Worm (Caenorhabditis elegans) whole organism, L2 larva: ENCODE data around the gene ZK666.15.

Experiments
- ZK546.5 ChIP-seq: sonication (generic microtip); optimal IDR thresholded peaks from 2 replicates; lab custom pipeline; 2017; ENCODE audit warnings: missing biosample characterization, missing genetic modification characterization
- ama-1 ChIP-seq: fragments of 150-350 bp; optimal IDR thresholded peaks from 2 replicates; lab custom pipeline; 2018; ENCODE audit warnings: inconsistent platforms
- lsy-2 ChIP-seq, 2 experiments: fragments of 150-350 bp in 1 of 2; sonication (generic microtip) in 1 of 2; optimal IDR thresholded peaks; 2 replicates each; lab custom pipeline; 2014 to 2017; ENCODE audit warnings: missing biosample characterization in 2 of 2, missing genetic modification characterization in 2 of 2
- mdl-1 ChIP-seq, 2 experiments: fragments of 150-350 bp in 1 of 2; sonication (generic microtip) in 1 of 2; optimal IDR thresholded peaks; 2 replicates each; lab custom pipeline; 2017; ENCODE audit warnings: missing biosample characterization in 2 of 2, missing genetic modification characterization in 2 of 2
- nhr-10 ChIP-seq: sonication (generic microtip); optimal IDR thresholded peaks from 2 replicates; lab custom pipeline; 2017; ENCODE audit warnings: missing biosample characterization, missing genetic modification characterization
- nhr-23 ChIP-seq: fragments of 150-350 bp; optimal IDR thresholded peaks from 2 replicates; lab custom pipeline; 2014; ENCODE audit warnings: missing biosample characterization, missing genetic modification reagents, missing genetic modification characterization
- nhr-77 ChIP-seq: fragments of 150-350 bp; optimal IDR thresholded peaks from 2 replicates; lab custom pipeline; 2014; ENCODE audit warnings: missing biosample characterization, missing genetic modification characterization
- unc-39 ChIP-seq: fragments of 150-350 bp; optimal IDR thresholded peaks from 2 replicates; lab custom pipeline; 2014; ENCODE audit warnings: missing biosample characterization, missing genetic modification characterization
- unc-62 ChIP-seq: fragments of 150-350 bp; optimal IDR thresholded peaks from 2 replicates; lab custom pipeline; 2014; ENCODE audit warnings: missing biosample characterization, missing genetic modification reagents, missing genetic modification characterization
- zag-1 ChIP-seq: fragments of 150-350 bp; optimal IDR thresholded peaks from 2 replicates; lab custom pipeline; 2014; ENCODE audit warnings: missing biosample characterization, missing genetic modification characterization
- ztf-11 ChIP-seq: sonication (generic microtip); optimal IDR thresholded peaks from 2 replicates; lab custom pipeline; 2017; ENCODE audit warnings: missing biosample characterization, missing genetic modification characterization

DNA sequence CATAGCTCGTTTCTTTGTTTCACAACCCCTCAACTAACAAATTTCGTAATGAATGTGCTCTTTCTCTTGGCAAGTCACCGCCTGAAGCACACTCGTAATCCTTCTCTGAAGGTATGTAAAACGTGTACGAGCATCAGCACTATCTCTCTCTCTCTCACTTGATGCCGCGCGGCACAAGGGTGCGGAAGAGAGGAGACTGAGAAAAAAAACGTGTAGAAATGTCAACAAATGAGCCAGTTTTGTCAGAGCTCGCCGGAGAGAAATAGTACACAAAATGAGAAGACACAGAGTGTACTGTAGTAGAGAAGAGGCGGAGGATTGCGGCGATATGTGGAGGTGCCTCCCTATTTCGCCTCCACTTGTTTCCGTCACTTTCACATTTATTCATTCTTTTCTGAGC lies 23.4 kb downstream of the ZK666.15 start, which contains the start of gene F59B10.3:
- TF ChIP-seq unc-62 (GFP tag; lab: Kevin White, UChicago): no peak
- TF ChIP-seq ZK546.5 (tag; lab: Kevin White, UChicago): no peak
- TF ChIP-seq nhr-77 (tag; lab: Kevin White, UChicago): no peak
- no peak for TF ChIP-seq unc-39 (tag; lab: Kevin White, UChicago)
- no peak for TF ChIP-seq ztf-11
- TF ChIP-seq nhr-23 (tag; lab: Kevin White, UChicago): no peak
- TF ChIP-seq mdl-1 (tag; optimal IDR thresholded peaks at IDR 0.05; lab: Kevin White, UChicago): no peak
- no peak for TF ChIP-seq zag-1 (tag; lab: Kevin White, UChicago)
- TF ChIP-seq nhr-10 (tag; lab: Kevin White, UChicago): no peak
- no peak for TF ChIP-seq lsy-2 (tag; optimal IDR thresholded peaks at IDR 0.05; lab: Kevin White, UChicago)
- no peak for TF ChIP-seq ama-1
